Worm (Caenorhabditis elegans) whole organism, late embryonic: ENCODE results near the gene C14A6.13.

ENCODE experiments used
- C08G9.2 ChIP-seq: sonication (generic microtip); optimal IDR thresholded peaks from 2 replicates; lab custom pipeline; 2016; ENCODE audit warnings: mild to moderate bottlenecking, missing genetic modification characterization, moderate library complexity, missing compliant biosample characterization
- C38D4.7 ChIP-seq: fragments of 200-800 bp; sonication (Bioruptor generic); optimal IDR thresholded peaks from 2 replicates; lab custom pipeline; 2018; ENCODE audit warnings: mild to moderate bottlenecking, missing genetic modification characterization, moderate library complexity, missing compliant biosample characterization
- F13H6.1 ChIP-seq: sonication (generic microtip); optimal IDR thresholded peaks from 2 replicates; lab custom pipeline; 2016; ENCODE audit warnings: missing genetic modification characterization, missing compliant biosample characterization
- K09A11.1 ChIP-seq: sonication (generic microtip); optimal IDR thresholded peaks from 2 replicates; lab custom pipeline; 2017; ENCODE audit warnings: antibody characterized with exemption, mild to moderate bottlenecking, missing genetic modification characterization, missing compliant biosample characterization; ENCODE audit not compliant: insufficient read depth
- T23F11.4 ChIP-seq: fragments of 200-800 bp; sonication (Bioruptor generic); optimal IDR thresholded peaks from 2 replicates; lab custom pipeline; 2018; ENCODE audit warnings: mild to moderate bottlenecking, missing genetic modification characterization, missing compliant biosample characterization
- ahr-1 ChIP-seq: sonication (generic microtip); optimal IDR thresholded peaks from 2 replicates; lab custom pipeline; 2016; ENCODE audit warnings: missing genetic modification characterization, missing compliant biosample characterization
- ceh-14 ChIP-seq: sonication (generic microtip); optimal IDR thresholded peaks from 2 replicates; lab custom pipeline; 2016; ENCODE audit warnings: missing genotype, missing genetic modification characterization, missing compliant biosample characterization
- ceh-18 ChIP-seq: sonication (generic microtip); optimal IDR thresholded peaks from 2 replicates; lab custom pipeline; 2016; ENCODE audit warnings: missing genetic modification characterization, missing compliant biosample characterization
- ceh-19 ChIP-seq: fragments of 200-800 bp; sonication (Bioruptor generic); optimal IDR thresholded peaks from 2 replicates; lab custom pipeline; 2018; ENCODE audit warnings: mild to moderate bottlenecking, missing genetic modification characterization, missing compliant biosample characterization
- ceh-22 ChIP-seq: sonication (generic microtip); optimal IDR thresholded peaks from 2 replicates; lab custom pipeline; 2017; ENCODE audit warnings: missing biosample characterization, missing genetic modification characterization
- ceh-30 ChIP-seq: fragments of 150-350 bp; optimal IDR thresholded peaks from 2 replicates; lab custom pipeline; 2014; ENCODE audit warnings: missing biosample characterization, missing genetic modification characterization
- ceh-45 ChIP-seq: fragments of 200-800 bp; sonication (Bioruptor generic); IDR thresholded peaks from 2 replicates; pipeline ENCODE4 v1.3.6; 2022; ENCODE audit warnings: missing genetic modification reagents, missing genetic modification characterization, missing compliant biosample characterization
- elt-2 ChIP-seq: sonication (generic microtip); optimal IDR thresholded peaks from 2 replicates; lab custom pipeline; 2016; ENCODE audit warnings: missing genetic modification reagents, missing genetic modification characterization, missing compliant biosample characterization
- elt-4 ChIP-seq: sonication (generic microtip); optimal IDR thresholded peaks from 2 replicates; lab custom pipeline; 2016; ENCODE audit warnings: missing genetic modification characterization, missing compliant biosample characterization
- fkh-10 ChIP-seq: fragments of 150-350 bp; optimal IDR thresholded peaks from 2 replicates; lab custom pipeline; 2014; ENCODE audit warnings: missing biosample characterization, missing genetic modification reagents, missing genetic modification characterization
- fkh-6 ChIP-seq: sonication (generic microtip); optimal IDR thresholded peaks from 2 replicates; lab custom pipeline; 2016; ENCODE audit warnings: missing genetic modification characterization, missing compliant biosample characterization
- gmeb-2 ChIP-seq: sonication (generic microtip); optimal IDR thresholded peaks from 2 replicates; lab custom pipeline; 2016; ENCODE audit warnings: missing genetic modification characterization, inconsistent platforms, missing compliant biosample characterization
- hlh-13 ChIP-seq: fragments of 200-800 bp; sonication (Bioruptor generic); optimal IDR thresholded peaks from 2 replicates; lab custom pipeline; 2018; ENCODE audit warnings: mild to moderate bottlenecking, missing genetic modification characterization, missing compliant biosample characterization
- hlh-8 ChIP-seq: sonication (generic microtip); optimal IDR thresholded peaks from 2 replicates; lab custom pipeline; 2016; ENCODE audit warnings: missing genotype, missing genetic modification characterization, missing compliant biosample characterization
- lim-6 ChIP-seq: sonication (generic microtip); optimal IDR thresholded peaks from 2 replicates; lab custom pipeline; 2016; ENCODE audit warnings: missing genetic modification characterization, missing compliant biosample characterization
- lin-11 ChIP-seq: fragments of 200-800 bp; sonication (Bioruptor generic); optimal IDR thresholded peaks from 2 replicates; lab custom pipeline; 2018; ENCODE audit warnings: mild to moderate bottlenecking, missing genetic modification characterization, missing compliant biosample characterization
- madf-2 ChIP-seq: sonication (generic microtip); optimal IDR thresholded peaks from 2 replicates; lab custom pipeline; 2017; ENCODE audit warnings: missing genetic modification characterization, missing compliant biosample characterization
- nfya-1 ChIP-seq: sonication (generic microtip); optimal IDR thresholded peaks from 2 replicates; lab custom pipeline; 2017; ENCODE audit warnings: missing genetic modification characterization, mild to moderate bottlenecking, missing compliant biosample characterization, antibody characterized with exemption, moderate library complexity
- nhr-11 ChIP-seq: fragments of 150-350 bp; optimal IDR thresholded peaks from 2 replicates; lab custom pipeline; 2014; ENCODE audit warnings: missing biosample characterization, missing genetic modification characterization
- pag-3 ChIP-seq: sonication (generic microtip); optimal IDR thresholded peaks from 2 replicates; lab custom pipeline; 2016; ENCODE audit warnings: missing compliant biosample characterization, missing genetic modification characterization, borderline replicate concordance
- pax-1 ChIP-seq: fragments of 150-350 bp; optimal IDR thresholded peaks from 2 replicates; lab custom pipeline; 2014; ENCODE audit warnings: missing biosample characterization, missing genetic modification characterization
- pha-4 ChIP-seq: fragments of 150-350 bp; optimal IDR thresholded peaks from 2 replicates; lab custom pipeline; 2018; ENCODE audit warnings: missing biosample characterization, missing genetic modification reagents, missing genetic modification characterization
- pros-1 ChIP-seq: fragments of 150-350 bp; optimal IDR thresholded peaks from 2 replicates; lab custom pipeline; 2014; ENCODE audit warnings: missing biosample characterization, missing genetic modification reagents, missing genetic modification characterization
- sdc-2 ChIP-seq: sonication (generic microtip); optimal IDR thresholded peaks from 2 replicates; lab custom pipeline; 2016; ENCODE audit warnings: missing genotype, missing genetic modification characterization, missing compliant biosample characterization
- sox-2 ChIP-seq: fragments of 200-800 bp; sonication (Bioruptor generic); IDR thresholded peaks from 2 replicates; pipeline ENCODE4 v1.3.6; 2022; ENCODE audit warnings: missing genetic modification reagents, missing genetic modification characterization, missing compliant biosample characterization
- sox-4 ChIP-seq: sonication (generic microtip); optimal IDR thresholded peaks from 2 replicates; lab custom pipeline; 2017; ENCODE audit warnings: mild to moderate bottlenecking, missing genetic modification characterization, inconsistent platforms, missing compliant biosample characterization
- ttx-3 ChIP-seq: sonication (generic microtip); optimal IDR thresholded peaks from 2 replicates; lab custom pipeline; 2016; ENCODE audit warnings: missing genetic modification reagents, missing genetic modification characterization, missing compliant biosample characterization
- unc-3 ChIP-seq, 2 experiments: fragments of 200-800 bp in 1 of 2; sonication (Bioruptor generic) in 1 of 2; sonication (generic microtip) in 1 of 2; conservative IDR thresholded peaks in 1 of 2; optimal IDR thresholded peaks in 1 of 2; 2 replicates each; pipeline versions ENCODE4 v1.3.6 to Lab custom; 2016 to 2022; ENCODE audit warnings: missing compliant biosample characterization in 2 of 2, missing genetic modification characterization in 2 of 2, missing genetic modification reagents in 1 of 2
- unc-55 ChIP-seq: sonication (generic microtip); optimal IDR thresholded peaks from 2 replicates; lab custom pipeline; 2017; ENCODE audit warnings: missing biosample characterization, missing genetic modification reagents, missing genetic modification characterization
- zip-5 ChIP-seq: sonication (generic microtip); optimal IDR thresholded peaks from 2 replicates; lab custom pipeline; 2016; ENCODE audit warnings: missing genetic modification characterization, missing compliant biosample characterization
- ztf-16 ChIP-seq: sonication (generic microtip); optimal IDR thresholded peaks from 2 replicates; lab custom pipeline; 2017; ENCODE audit warnings: missing genetic modification characterization, missing compliant biosample characterization

The C14A6.13 gene

ce11 chrV:18163434-18163833 is 2.3 kb upstream of the C14A6.13 start:
- TF ChIP-seq fkh-10 (GFP tag; lab: Kevin White, UChicago) (no peak), T23F11.4 (no peak), C38D4.7 (GFP tag; lab: Kevin White, UChicago) (no peak), ceh-14 (tag; lab: Kevin White, UChicago) (no peak), pros-1 (tag; lab: Kevin White, UChicago) (no peak), ceh-22 (tag; lab: Kevin White, UChicago) (no peak)

ce11 chrV:18162568-18162967 is 1.4 kb upstream of the C14A6.13 start, which contains the start of gene C14A6.12:
Gene C14A6.12, minus strand, starts transcription at chrV:18162668.
- TF ChIP-seq nfya-1 (tag; lab: Kevin White, UChicago): no peak
- TF ChIP-seq nhr-11 (tag; lab: Kevin White, UChicago): no peak
- TF ChIP-seq hlh-8 (tag; lab: Kevin White, UChicago): no peak
- TF ChIP-seq F13H6.1 (tag; lab: Kevin White, UChicago): no peak
- no peak for TF ChIP-seq unc-3 (GFP tag; conservative IDR thresholded peaks at IDR 0.05; lab: Robert Waterston, UW)
- no peak for TF ChIP-seq unc-3 (tag; optimal IDR thresholded peaks at IDR 0.05; lab: Kevin White, UChicago)
- no peak for TF ChIP-seq hlh-13 (GFP tag; lab: Kevin White, UChicago)
- no peak for TF ChIP-seq zip-5 (tag; lab: Kevin White, UChicago)
- TF ChIP-seq ttx-3 (tag; lab: Kevin White, UChicago): no peak
- TF ChIP-seq ceh-30 (tag; lab: Kevin White, UChicago): no peak
- no peak for TF ChIP-seq lin-11 (tag; lab: Kevin White, UChicago)
- TF ChIP-seq pros-1 (tag; lab: Kevin White, UChicago): no peak
- TF ChIP-seq sdc-2 (tag; lab: Kevin White, UChicago): no peak
- no peak for TF ChIP-seq ceh-45
- no peak for TF ChIP-seq sox-2 (GFP tag; lab: Robert Waterston, UW)

ce11 chrV:18158172-18158571 is 3.0 kb downstream of the C14A6.13 start:
- TF ChIP-seq K09A11.1 (tag; lab: Kevin White, UChicago) (no peak), ceh-30 (tag; lab: Kevin White, UChicago) (no peak), pha-4 (no peak), ceh-19 (GFP tag; lab: Kevin White, UChicago) (no peak), ahr-1 (tag; lab: Kevin White, UChicago) (no peak), elt-4 (tag; lab: Kevin White, UChicago) (no peak), ztf-16 (no peak), pax-1 (tag; lab: Kevin White, UChicago) (no peak), C08G9.2 (tag; lab: Kevin White, UChicago) (no peak), gmeb-2 (tag; lab: Kevin White, UChicago) (no peak), fkh-6 (no peak)

- TF ChIP-seq nhr-11 (tag; lab: Kevin White, UChicago) (no peak), unc-55 (GFP tag; lab: Kevin White, UChicago) (no peak), zip-5 (tag; lab: Kevin White, UChicago) (no peak), elt-2 (no peak), sox-4 (tag; lab: Kevin White, UChicago) (no peak), madf-2 (tag; lab: Kevin White, UChicago) (no peak), lim-6 (tag; lab: Kevin White, UChicago) (no peak), ceh-18 (tag; lab: Kevin White, UChicago) (no peak), pag-3 (tag; lab: Kevin White, UChicago) (no peak)
- TF ChIP-seq, all 69 proteins: peak for 0
Observed at ce11 chrV:18157707-18158106, 3.4 kb downstream of the C14A6.13 start, which contains the start of gene clec-48. Gene clec-48, plus strand, starts transcription at chrV:18158026.
